Worm (Caenorhabditis elegans): Measurements from ENCODE around the gene T04F3.5.
A peak's percentile ranks its signal among the peaks of the same experiment; 100 is the strongest.

T04F3.5 gene

ce11 chrV:11802508-11802907, 42.0 kb downstream of the T04F3.5 start (continued):
- TF ChIP-seq Y48G9A.11 (GFP tag; IDR thresholded peaks at IDR 0.05) (no peak), mdl-1 (tag; optimal IDR thresholded peaks at IDR 0.05) (peak; percentile 83 to 94), nhr-11 (tag; optimal IDR thresholded peaks at IDR 0.05) (no peak), lir-3 (tag; optimal IDR thresholded peaks at IDR 0.05) (no peak), rbr-2 (tag; optimal IDR thresholded peaks at IDR 0.05) (peak; percentile 6), madf-5 (GFP tag; IDR thresholded peaks at IDR 0.05) (no peak), ceh-82 (tag; optimal IDR thresholded peaks at IDR 0.05) (no peak), zag-1 (tag; optimal IDR thresholded peaks at IDR 0.05) (no peak), aly-2 (tag; optimal IDR thresholded peaks at IDR 0.05) (no peak), hlh-30 (tag; optimal IDR thresholded peaks at IDR 0.05; ENCODE audit: insufficient read depth) (peak; percentile 69), F10B5.3 (tag; optimal IDR thresholded peaks at IDR 0.05) (no peak), lim-7 (GFP tag; IDR thresholded peaks at IDR 0.05) (no peak)

- TF ChIP-seq T26A8.4 (GFP tag; IDR thresholded peaks at IDR 0.05), result no peak
- TF ChIP-seq hlh-30 (tag; optimal IDR thresholded peaks at IDR 0.05; ENCODE audit: insufficient read depth), result peak; percentile 72
- TF ChIP-seq arid-1 (GFP tag; conservative IDR thresholded peaks at IDR 0.05), result no peak
- no peak for TF ChIP-seq dmd-9 (GFP tag; IDR thresholded peaks at IDR 0.05)
- no peak for TF ChIP-seq nhr-111 (GFP tag; optimal IDR thresholded peaks at IDR 0.05)
- peak; percentile 49 for TF ChIP-seq nhr-28 (tag; optimal IDR thresholded peaks at IDR 0.05)
- TF ChIP-seq ceh-28 (tag; optimal IDR thresholded peaks at IDR 0.05), result no peak
- peak; percentile 70 for TF ChIP-seq dmd-6 (GFP tag; IDR thresholded peaks at IDR 0.05)
- no peak for TF ChIP-seq spr-3 (GFP tag; optimal IDR thresholded peaks at IDR 0.05)
- TF ChIP-seq dve-1 (tag; optimal IDR thresholded peaks at IDR 0.05; ENCODE audit: insufficient read depth), result peak; percentile 28
- peak in 1 of 2 experiments; percentile 48 for TF ChIP-seq lsy-2 (tag; optimal IDR thresholded peaks at IDR 0.05)
- TF ChIP-seq madf-9 (GFP tag; conservative IDR thresholded peaks at IDR 0.05), result no peak
- no peak for TF ChIP-seq T20F7.1 (GFP tag; optimal IDR thresholded peaks at IDR 0.05)
- peak; percentile 33 for TF ChIP-seq nhr-25 (tag; optimal IDR thresholded peaks at IDR 0.05; ENCODE audit: borderline replicate concordance, insufficient read depth)
- no peak for TF ChIP-seq php-3 (GFP tag; IDR thresholded peaks at IDR 0.05)
- peak; percentile 66; the same call in 1 of the 2 replicates for TF ChIP-seq ceh-20 (GFP tag; IDR thresholded peaks at IDR 0.05)
- TF ChIP-seq F44E2.7 (GFP tag; IDR thresholded peaks at IDR 0.05), result no peak
- TF ChIP-seq snpc-1.2 (GFP tag; IDR thresholded peaks at IDR 0.05), result no peak
- TF ChIP-seq cey-2 (tag; optimal IDR thresholded peaks at IDR 0.05; ENCODE audit: borderline replicate concordance, insufficient read depth), result peak; percentile 37
- peak in 1 of 2 experiments; percentile 63 for TF ChIP-seq mdl-1 (tag; optimal IDR thresholded peaks at IDR 0.05)
- TF ChIP-seq ztf-7 (tag; optimal IDR thresholded peaks at IDR 0.05), result peak; percentile 78
- no peak for TF ChIP-seq vab-7 (GFP tag; IDR thresholded peaks at IDR 0.05)
- TF ChIP-seq zfp-2 (tag; optimal IDR thresholded peaks at IDR 0.05), result no peak
- no peak for TF ChIP-seq duxl-1 (tag; optimal IDR thresholded peaks at IDR 0.05; ENCODE audit: poor library complexity)
- TF ChIP-seq nhr-48 (tag; optimal IDR thresholded peaks at IDR 0.05), result peak; percentile 8
- no peak for TF ChIP-seq nhr-41 (GFP tag; IDR thresholded peaks at IDR 0.05)
- TF ChIP-seq nhr-42 (GFP tag; IDR thresholded peaks at IDR 0.05), result no peak
- TF ChIP-seq gei-8 (GFP tag; optimal IDR thresholded peaks at IDR 0.05), result peak; percentile 55
- TF ChIP-seq lim-7 (GFP tag; IDR thresholded peaks at IDR 0.05), result no peak
These were observed 43.1 kb downstream of the T04F3.5 start for ce11 chrV:11803518-11803994.

DNA sequence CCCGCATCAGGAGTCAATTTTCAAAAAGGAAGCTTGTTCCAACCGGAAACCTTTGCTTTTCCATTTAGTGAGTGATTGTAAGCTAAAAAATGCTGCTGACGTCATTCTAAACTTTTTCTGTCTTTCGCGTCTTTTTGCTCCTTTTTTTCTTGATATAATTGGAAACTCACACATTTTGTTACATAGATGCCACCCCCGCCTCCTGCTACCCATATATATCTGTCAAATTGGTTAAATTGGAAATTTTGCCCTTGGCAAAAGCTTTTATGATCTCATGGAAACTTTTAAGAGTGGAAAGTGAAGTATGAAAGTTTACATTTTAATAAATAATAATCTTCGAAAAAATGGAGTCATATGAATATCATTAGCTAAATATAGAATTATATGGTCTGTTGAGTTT, 49.5 kb downstream of the T04F3.5 start:
- TF ChIP-seq aha-1 (tag), result peak; percentile 77
- TF ChIP-seq F49E8.2 (tag; optimal IDR thresholded peaks at IDR 0.05; ENCODE audit: borderline replicate concordance), result no peak
